Worm (Caenorhabditis elegans) whole organism, L1 larva: Measurements from ENCODE around the gene srw-108.

Experiments used
- C34B4.2 ChIP-seq: sonication (generic microtip); optimal IDR thresholded peaks from 2 replicates; lab custom pipeline; 2017; ENCODE audit warnings: mild to moderate bottlenecking, missing genetic modification characterization, missing compliant biosample characterization
- F16B12.6 ChIP-seq: fragments of 150-350 bp; optimal IDR thresholded peaks from 2 replicates; lab custom pipeline; 2014; ENCODE audit warnings: missing biosample characterization, missing genetic modification characterization
- Y116A8C.19 ChIP-seq: sonication (generic microtip); optimal IDR thresholded peaks from 2 replicates; lab custom pipeline; 2016; ENCODE audit warnings: missing compliant biosample characterization, missing genetic modification characterization, borderline replicate concordance
- aha-1 ChIP-seq: fragments of 150-350 bp; optimal IDR thresholded peaks from 2 replicates; lab custom pipeline; 2014; ENCODE audit warnings: missing biosample characterization, missing genetic modification characterization
- ceh-8 ChIP-seq: fragments of 200-800 bp; sonication (Bioruptor generic); optimal IDR thresholded peaks from 2 replicates; lab custom pipeline; 2018; ENCODE audit warnings: mild to moderate bottlenecking, missing genetic modification characterization, moderate library complexity, missing compliant biosample characterization
- ceh-82 ChIP-seq, 3 experiments: fragments of 150-350 bp in 1 of 3; sonication (generic microtip) in 2 of 3; optimal IDR thresholded peaks; 2 replicates each; lab custom pipeline; 2014 to 2017; ENCODE audit warnings: missing biosample characterization in 3 of 3, missing genetic modification characterization in 3 of 3
- dsc-1 ChIP-seq: sonication (generic microtip); optimal IDR thresholded peaks from 2 replicates; lab custom pipeline; 2016; ENCODE audit warnings: mild to moderate bottlenecking, missing genetic modification characterization, missing compliant biosample characterization
- efl-1 ChIP-seq, 4 experiments: fragments of 150-350 bp; optimal IDR thresholded peaks in 3 of 4; peaks in 1 of 4; 1 replicate in 1 of 4; 2 replicates in 3 of 4; lab custom pipeline; 2014; ENCODE audit warnings: missing biosample characterization in 2 of 4, missing genetic modification characterization in 2 of 4, missing genetic modification reagents in 2 of 4
- egl-13 ChIP-seq: sonication (generic microtip); optimal IDR thresholded peaks from 2 replicates; lab custom pipeline; 2016; ENCODE audit warnings: missing genotype, missing genetic modification reagents, missing genetic modification characterization, missing compliant biosample characterization
- egl-27 ChIP-seq, 2 experiments: fragments of 150-350 bp in 1 of 2; sonication (generic microtip); optimal IDR thresholded peaks; 3 replicates each; lab custom pipeline; 2017 to 2018; ENCODE audit warnings: missing biosample characterization in 2 of 2, missing genetic modification characterization in 2 of 2, missing genetic modification reagents in 2 of 2
- elt-2 ChIP-seq: sonication (generic microtip); optimal IDR thresholded peaks from 2 replicates; lab custom pipeline; 2016; ENCODE audit warnings: missing genetic modification characterization, mild to moderate bottlenecking, inconsistent platforms, missing compliant biosample characterization, missing genetic modification reagents
- elt-3 ChIP-seq, 6 experiments: fragments of 150-350 bp in 1 of 6; sonication (generic microtip); optimal IDR thresholded peaks; 2 replicates each; lab custom pipeline; 2017 to 2018; ENCODE audit warnings: missing biosample characterization in 6 of 6, missing genetic modification characterization in 6 of 6, inconsistent platforms in 1 of 6
- fkh-10 ChIP-seq: sonication (generic microtip); optimal IDR thresholded peaks from 2 replicates; lab custom pipeline; 2017; ENCODE audit warnings: missing biosample characterization, missing genetic modification reagents, missing genetic modification characterization
- fkh-8 ChIP-seq: sonication (generic microtip); optimal IDR thresholded peaks from 2 replicates; lab custom pipeline; 2016; ENCODE audit warnings: mild to moderate bottlenecking, missing genetic modification characterization, missing compliant biosample characterization
- fos-1 ChIP-seq: fragments of 150-350 bp; optimal IDR thresholded peaks from 2 replicates; lab custom pipeline; 2014; ENCODE audit warnings: missing biosample characterization, missing genetic modification characterization
- hlh-17 ChIP-seq: fragments of 200-800 bp; sonication (Bioruptor generic); optimal IDR thresholded peaks from 2 replicates; lab custom pipeline; 2018; ENCODE audit warnings: missing genetic modification characterization, mild to moderate bottlenecking, missing compliant biosample characterization, moderate library complexity, borderline replicate concordance
- jun-1 ChIP-seq: fragments of 150-350 bp; optimal IDR thresholded peaks from 2 replicates; lab custom pipeline; 2014; ENCODE audit warnings: missing biosample characterization, missing genetic modification reagents, missing genetic modification characterization
- lin-15B ChIP-seq: fragments of 150-350 bp; sonication (generic microtip); optimal IDR thresholded peaks from 3 replicates; lab custom pipeline; 2014; ENCODE audit warnings: missing biosample characterization, missing genetic modification characterization
- lin-39 ChIP-seq: fragments of 150-350 bp; optimal IDR thresholded peaks from 2 replicates; lab custom pipeline; 2014; ENCODE audit warnings: missing biosample characterization, missing genetic modification reagents, missing genetic modification characterization
- lsy-2 ChIP-seq, 2 experiments: fragments of 150-350 bp; optimal IDR thresholded peaks; 2 replicates each; lab custom pipeline; 2014; ENCODE audit warnings: missing biosample characterization in 2 of 2, missing genetic modification characterization in 2 of 2
- mef-2 ChIP-seq: fragments of 150-350 bp; optimal IDR thresholded peaks from 2 replicates; lab custom pipeline; 2014; ENCODE audit warnings: missing biosample characterization, missing genetic modification characterization
- nhr-12 ChIP-seq: sonication (generic microtip); optimal IDR thresholded peaks from 2 replicates; lab custom pipeline; 2017; ENCODE audit warnings: missing biosample characterization, missing genetic modification characterization
- nhr-19 ChIP-seq: fragments of 200-800 bp; sonication (Bioruptor generic); conservative IDR thresholded peaks from 2 replicates; pipeline ENCODE4 v1.3.6; 2022; ENCODE audit warnings: missing genetic modification characterization, missing compliant biosample characterization
- nhr-237 ChIP-seq: fragments of 150-350 bp; optimal IDR thresholded peaks from 2 replicates; lab custom pipeline; 2014; ENCODE audit warnings: missing biosample characterization, missing genetic modification characterization
- nhr-77 ChIP-seq: fragments of 150-350 bp; optimal IDR thresholded peaks from 2 replicates; lab custom pipeline; 2014; ENCODE audit warnings: missing biosample characterization, missing genetic modification characterization
- nhr-84 ChIP-seq: sonication (generic microtip); optimal IDR thresholded peaks from 2 replicates; lab custom pipeline; 2017; ENCODE audit warnings: missing biosample characterization, missing genetic modification characterization
- pag-3 ChIP-seq: sonication (generic microtip); optimal IDR thresholded peaks from 2 replicates; lab custom pipeline; 2017; ENCODE audit warnings: missing genetic modification characterization, mild to moderate bottlenecking, missing compliant biosample characterization, antibody characterized with exemption, borderline replicate concordance; ENCODE audit not compliant: insufficient read depth
- rnt-1 ChIP-seq: sonication (generic microtip); optimal IDR thresholded peaks from 2 replicates; lab custom pipeline; 2016; ENCODE audit warnings: mild to moderate bottlenecking, missing genetic modification characterization, moderate library complexity, missing compliant biosample characterization
- snpc-4 ChIP-seq: fragments of 150-350 bp; optimal IDR thresholded peaks from 2 replicates; lab custom pipeline; 2014; ENCODE audit warnings: missing biosample characterization, missing genetic modification characterization
- sup-37 ChIP-seq: fragments of 200-800 bp; sonication (Bioruptor generic); optimal IDR thresholded peaks from 2 replicates; lab custom pipeline; 2018; ENCODE audit warnings: mild to moderate bottlenecking, missing genetic modification characterization, missing compliant biosample characterization
- unc-30 ChIP-seq: sonication (generic microtip); optimal IDR thresholded peaks from 2 replicates; lab custom pipeline; 2017; ENCODE audit warnings: missing biosample characterization, missing genetic modification characterization
- vab-15 ChIP-seq: sonication (generic microtip); optimal IDR thresholded peaks from 2 replicates; lab custom pipeline; 2017; ENCODE audit warnings: missing genotype, mild to moderate bottlenecking, missing genetic modification characterization, missing compliant biosample characterization
- zag-1 ChIP-seq: fragments of 150-350 bp; optimal IDR thresholded peaks from 2 replicates; lab custom pipeline; 2014; ENCODE audit warnings: missing biosample characterization, missing genetic modification characterization

Gene srw-108

ce11 chrV:547980-548379 is 20.3 kb downstream of the srw-108 start, which contains the start of gene C14C6.6:
Gene C14C6.6, minus strand, starts transcription at chrV:548080.
- TF ChIP-seq nhr-77 (tag; lab: Kevin White, UChicago) (no peak), zag-1 (tag; lab: Kevin White, UChicago) (no peak), rnt-1 (tag; lab: Kevin White, UChicago) (no peak), fkh-10 (GFP tag; lab: Kevin White, UChicago) (no peak)
- TF ChIP-seq, all 84 proteins: peak for 0

ce11 chrV:552406-552805 is 24.7 kb downstream of the srw-108 start:
- TF ChIP-seq lin-15B (tag; lab: Kevin White, UChicago) (no peak), pag-3 (tag; lab: Kevin White, UChicago) (no peak)
- TF ChIP-seq, all 84 proteins: peak for 0

ce11 chrV:553067-553466 is 25.4 kb downstream of the srw-108 start, which contains the start of gene C14C6.8:
Gene C14C6.8, minus strand, starts transcription at chrV:553167.
- no peak for TF ChIP-seq Y116A8C.19 (tag; lab: Kevin White, UChicago)
- no peak for TF ChIP-seq fkh-8 (tag; lab: Kevin White, UChicago)
- TF ChIP-seq unc-30: no peak
- no peak for TF ChIP-seq zag-1 (tag; lab: Kevin White, UChicago)

- TF ChIP-seq efl-1 (optimal IDR thresholded peaks at IDR 0.05; lab: Kevin White, UChicago): no peak
- TF ChIP-seq efl-1 (GFP tag; optimal IDR thresholded peaks at IDR 0.05 in 1 of 2; lab: Kevin White, UChicago): peak in 1 of 2 experiments; percentile 56
- no peak for TF ChIP-seq nhr-77 (tag; lab: Kevin White, UChicago)
These were observed 28.4 kb downstream of the srw-108 start, which contains the start of gene srx-8 for ce11 chrV:556055-556454. Gene srx-8, minus strand, starts transcription at chrV:556155.

DNA sequence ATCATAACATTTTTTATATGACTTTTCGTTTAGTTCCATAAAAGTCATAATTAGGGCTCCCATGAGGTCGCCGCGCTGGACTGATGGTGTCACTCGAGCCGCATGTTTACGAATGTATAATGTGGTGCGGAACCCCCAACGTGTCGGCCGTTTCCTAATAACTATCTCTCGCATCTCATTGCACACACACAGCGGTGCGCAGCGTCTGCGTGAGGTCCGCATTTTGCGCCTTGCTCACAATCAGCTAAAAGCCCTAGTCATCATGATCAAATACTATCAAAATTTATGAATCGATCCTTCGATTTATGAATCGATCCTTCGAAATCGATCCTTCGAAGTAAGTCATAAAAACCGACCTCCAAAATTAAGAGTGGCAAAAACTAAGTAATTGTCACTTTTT is 32.2 kb downstream of the srw-108 start, which contains the start of gene srx-7:
TSS of gene srx-7 (plus strand) at position 256 of the 400 bp plus-strand sequence.
- TF ChIP-seq zag-1 (tag; lab: Kevin White, UChicago) (no peak), aha-1 (tag; lab: Kevin White, UChicago) (no peak), snpc-4 (tag; lab: Kevin White, UChicago) (no peak), C34B4.2 (tag; lab: Kevin White, UChicago) (no peak), mef-2 (tag; lab: Kevin White, UChicago) (no peak), F16B12.6 (tag; lab: Kevin White, UChicago) (no peak), fos-1 (tag; lab: Kevin White, UChicago) (no peak), fkh-10 (GFP tag; lab: Kevin White, UChicago) (no peak), elt-2 (tag; lab: Kevin White, UChicago) (no peak), Y116A8C.19 (tag; lab: Kevin White, UChicago) (no peak), ceh-82 (tag; optimal IDR thresholded peaks at IDR 0.05; lab: Kevin White, UChicago) (no peak), nhr-12 (tag; lab: Kevin White, UChicago) (no peak), hlh-17 (GFP tag; lab: Kevin White, UChicago) (no peak)

- TF ChIP-seq sup-37: no peak
- no peak for TF ChIP-seq elt-3 (tag; optimal IDR thresholded peaks at IDR 0.05; lab: Kevin White, UChicago)
- TF ChIP-seq nhr-237 (tag; lab: Kevin White, UChicago): no peak
- TF ChIP-seq Y116A8C.19 (tag; lab: Kevin White, UChicago): no peak
- TF ChIP-seq nhr-19 (GFP tag; lab: Robert Waterston, UW): no peak
- TF ChIP-seq jun-1 (tag; lab: Kevin White, UChicago): no peak
- no peak for TF ChIP-seq vab-15 (tag; lab: Kevin White, UChicago)
These were observed 35.1 kb downstream of the srw-108 start, which contains the start of gene C14C6.2 for ce11 chrV:562834-563233. Gene C14C6.2, plus strand, starts transcription at chrV:563134.

- TF ChIP-seq lsy-2 (tag; optimal IDR thresholded peaks at IDR 0.05; lab: Kevin White, UChicago): no peak
- TF ChIP-seq ceh-8 (GFP tag; lab: Kevin White, UChicago): no peak
- no peak for TF ChIP-seq egl-13 (tag; lab: Kevin White, UChicago)
- no peak for TF ChIP-seq nhr-77 (tag; lab: Kevin White, UChicago)
- no peak for TF ChIP-seq dsc-1
- no peak for TF ChIP-seq egl-27 (tag; optimal IDR thresholded peaks at IDR 0.05; lab: Kevin White, UChicago)
- TF ChIP-seq lin-39: no peak
- no peak for TF ChIP-seq nhr-84 (tag; lab: Kevin White, UChicago)
- no peak for TF ChIP-seq hlh-17 (GFP tag; lab: Kevin White, UChicago)
- no peak for TF ChIP-seq sup-37
- TF ChIP-seq, all 84 proteins: peak for 0
These were observed 38.3 kb downstream of the srw-108 start, which contains the start of gene sri-73 for ce11 chrV:565984-566383. Gene sri-73, minus strand, starts transcription at chrV:566084.
